Worm (Caenorhabditis elegans) whole organism, L2 larva: Measurements from ENCODE around the gene C06A12.8.
A peak's percentile ranks its signal among the peaks of the same experiment; 100 is the strongest.

Source experiments
- C34F6.9 ChIP-seq: fragments of 150-350 bp; optimal IDR thresholded peaks from 2 replicates; lab custom pipeline; 2014; ENCODE audit warnings: missing biosample characterization, missing genetic modification characterization
- F13H6.1 ChIP-seq: sonication (generic microtip); optimal IDR thresholded peaks from 2 replicates; lab custom pipeline; 2016; ENCODE audit warnings: missing genetic modification characterization, missing compliant biosample characterization
- R02D3.7 ChIP-seq: fragments of 150-350 bp; optimal IDR thresholded peaks from 2 replicates; lab custom pipeline; 2014; ENCODE audit warnings: missing biosample characterization, missing genetic modification characterization
- Y55F3AM.14 ChIP-seq: fragments of 200-800 bp; sonication (Bioruptor generic); optimal IDR thresholded peaks from 2 replicates; lab custom pipeline; 2018; ENCODE audit warnings: mild to moderate bottlenecking, missing genetic modification characterization, missing compliant biosample characterization
- ZK546.5 ChIP-seq: sonication (generic microtip); optimal IDR thresholded peaks from 2 replicates; lab custom pipeline; 2017; ENCODE audit warnings: missing biosample characterization, missing genetic modification characterization
- alr-1 ChIP-seq: fragments of 150-350 bp; optimal IDR thresholded peaks from 2 replicates; lab custom pipeline; 2014; ENCODE audit warnings: missing biosample characterization, missing genetic modification characterization
- aly-2 ChIP-seq: fragments of 150-350 bp; optimal IDR thresholded peaks from 2 replicates; lab custom pipeline; 2014; ENCODE audit warnings: missing biosample characterization, missing genetic modification characterization
- ama-1 ChIP-seq: fragments of 150-350 bp; optimal IDR thresholded peaks from 2 replicates; lab custom pipeline; 2018; ENCODE audit warnings: inconsistent platforms
- blmp-1 ChIP-seq: sonication (generic microtip); optimal IDR thresholded peaks from 2 replicates; lab custom pipeline; 2017; ENCODE audit warnings: missing genetic modification characterization, mild to moderate bottlenecking, missing compliant biosample characterization, antibody characterized with exemption, moderate library complexity; ENCODE audit not compliant: insufficient read depth
- ceh-16 ChIP-seq: fragments of 150-350 bp; optimal IDR thresholded peaks from 2 replicates; lab custom pipeline; 2014; ENCODE audit warnings: missing biosample characterization, missing genetic modification characterization
- ceh-82 ChIP-seq: fragments of 150-350 bp; optimal IDR thresholded peaks from 2 replicates; lab custom pipeline; 2014; ENCODE audit warnings: missing biosample characterization, missing genetic modification characterization
- crh-2 ChIP-seq: sonication (generic microtip); optimal IDR thresholded peaks from 2 replicates; lab custom pipeline; 2017; ENCODE audit warnings: missing biosample characterization, missing genetic modification characterization
- egl-27 ChIP-seq: sonication (generic microtip); optimal IDR thresholded peaks from 3 replicates; lab custom pipeline; 2017; ENCODE audit warnings: missing biosample characterization, missing genetic modification reagents, missing genetic modification characterization
- fos-1 ChIP-seq: fragments of 150-350 bp; optimal IDR thresholded peaks from 2 replicates; lab custom pipeline; 2014; ENCODE audit warnings: missing biosample characterization, missing genetic modification characterization
- lin-11 ChIP-seq: fragments of 150-350 bp; sonication (generic microtip); optimal IDR thresholded peaks from 2 replicates; lab custom pipeline; 2014; ENCODE audit warnings: missing biosample characterization, missing genetic modification characterization, inconsistent platforms, mixed read lengths
- lin-13 ChIP-seq: fragments of 150-350 bp; optimal IDR thresholded peaks from 2 replicates; lab custom pipeline; 2014; ENCODE audit warnings: missing biosample characterization, missing genetic modification reagents, missing genetic modification characterization
- lsy-2 ChIP-seq, 2 experiments: fragments of 150-350 bp in 1 of 2; sonication (generic microtip) in 1 of 2; optimal IDR thresholded peaks; 2 replicates each; lab custom pipeline; 2014 to 2017; ENCODE audit warnings: missing biosample characterization in 2 of 2, missing genetic modification characterization in 2 of 2
- nhr-10 ChIP-seq: sonication (generic microtip); optimal IDR thresholded peaks from 2 replicates; lab custom pipeline; 2017; ENCODE audit warnings: missing biosample characterization, missing genetic modification characterization
- nhr-11 ChIP-seq: fragments of 150-350 bp; optimal IDR thresholded peaks from 2 replicates; lab custom pipeline; 2014; ENCODE audit warnings: missing biosample characterization, missing genetic modification characterization
- nhr-12 ChIP-seq: fragments of 150-350 bp; optimal IDR thresholded peaks from 2 replicates; lab custom pipeline; 2014; ENCODE audit warnings: missing biosample characterization, missing genetic modification characterization
- nhr-129 ChIP-seq: fragments of 150-350 bp; optimal IDR thresholded peaks from 2 replicates; lab custom pipeline; 2014; ENCODE audit warnings: missing biosample characterization, missing genetic modification characterization
- nhr-21 ChIP-seq: fragments of 150-350 bp; optimal IDR thresholded peaks from 2 replicates; lab custom pipeline; 2014; ENCODE audit warnings: missing biosample characterization, missing genetic modification characterization
- nhr-237 ChIP-seq: fragments of 150-350 bp; optimal IDR thresholded peaks from 2 replicates; lab custom pipeline; 2014; ENCODE audit warnings: missing biosample characterization, missing genetic modification characterization
- nhr-25 ChIP-seq: fragments of 150-350 bp; sonication (generic microtip); optimal IDR thresholded peaks from 3 replicates; lab custom pipeline; 2014; ENCODE audit warnings: missing biosample characterization, missing genetic modification characterization
- nhr-6 ChIP-seq: fragments of 150-350 bp; optimal IDR thresholded peaks from 2 replicates; lab custom pipeline; 2014; ENCODE audit warnings: missing biosample characterization, missing genetic modification characterization
- peb-1 ChIP-seq: fragments of 150-350 bp; optimal IDR thresholded peaks from 2 replicates; lab custom pipeline; 2014; ENCODE audit warnings: missing biosample characterization, missing genetic modification characterization
- sem-4 ChIP-seq: fragments of 150-350 bp; optimal IDR thresholded peaks from 2 replicates; lab custom pipeline; 2014; ENCODE audit warnings: missing biosample characterization, missing genetic modification reagents, missing genetic modification characterization
- skn-1 ChIP-seq: sonication (generic microtip); optimal IDR thresholded peaks from 2 replicates; lab custom pipeline; 2017; ENCODE audit warnings: missing biosample characterization, missing genetic modification characterization
- sma-3 ChIP-seq: sonication (generic microtip); optimal IDR thresholded peaks from 2 replicates; lab custom pipeline; 2016; ENCODE audit warnings: missing genetic modification reagents, missing genetic modification characterization, missing compliant biosample characterization
- sma-9 ChIP-seq, 2 experiments: fragments of 150-350 bp in 1 of 2; sonication (generic microtip) in 1 of 2; optimal IDR thresholded peaks; 2 replicates each; lab custom pipeline; 2014 to 2016; ENCODE audit warnings: missing genetic modification characterization in 2 of 2, mild to moderate bottlenecking in 1 of 2, missing biosample characterization in 1 of 2, missing compliant biosample characterization in 1 of 2, missing genetic modification reagents in 1 of 2, moderate library complexity in 1 of 2
- snpc-4 ChIP-seq: fragments of 150-350 bp; optimal IDR thresholded peaks from 2 replicates; lab custom pipeline; 2014; ENCODE audit warnings: missing biosample characterization, missing genetic modification characterization
- unc-39 ChIP-seq: fragments of 150-350 bp; optimal IDR thresholded peaks from 2 replicates; lab custom pipeline; 2014; ENCODE audit warnings: missing biosample characterization, missing genetic modification characterization
- unc-55 ChIP-seq: fragments of 150-350 bp; sonication (generic microtip); optimal IDR thresholded peaks from 3 replicates; lab custom pipeline; 2014; ENCODE audit warnings: missing biosample characterization, missing genetic modification reagents, missing genetic modification characterization
- unc-62 ChIP-seq: fragments of 150-350 bp; optimal IDR thresholded peaks from 2 replicates; lab custom pipeline; 2014; ENCODE audit warnings: missing biosample characterization, missing genetic modification reagents, missing genetic modification characterization
- zag-1 ChIP-seq: fragments of 150-350 bp; optimal IDR thresholded peaks from 2 replicates; lab custom pipeline; 2014; ENCODE audit warnings: missing biosample characterization, missing genetic modification characterization
- ztf-1 ChIP-seq: fragments of 200-800 bp; sonication (Bioruptor generic); conservative IDR thresholded peaks from 2 replicates; pipeline ENCODE4 v1.3.6; 2022; ENCODE audit warnings: missing genetic modification characterization, missing compliant biosample characterization
- ztf-11 ChIP-seq: sonication (generic microtip); optimal IDR thresholded peaks from 2 replicates; lab custom pipeline; 2017; ENCODE audit warnings: missing biosample characterization, missing genetic modification characterization
- ztf-4 ChIP-seq: fragments of 150-350 bp; optimal IDR thresholded peaks from 2 replicates; lab custom pipeline; 2014; ENCODE audit warnings: missing biosample characterization, missing genetic modification characterization

Gene C06A12.8

DNA sequence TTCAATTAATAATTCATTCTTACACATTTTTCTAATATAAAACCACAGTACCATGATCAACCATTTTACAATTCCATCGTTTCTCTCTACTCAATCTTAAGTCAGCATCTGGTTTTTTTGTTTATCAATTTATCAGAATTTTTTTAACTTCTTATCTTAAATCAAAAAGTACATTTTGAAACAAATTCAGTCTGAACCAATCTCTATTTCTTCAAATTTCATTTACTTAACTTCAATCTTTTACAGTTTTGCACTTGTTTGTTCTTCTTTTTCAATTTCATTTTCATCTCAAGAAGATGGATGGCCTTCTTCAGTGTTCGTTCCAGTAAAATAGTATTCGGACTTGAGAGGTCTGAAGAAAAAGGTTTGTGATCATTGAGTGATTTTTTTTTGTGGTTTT lies 35.9 kb downstream of the C06A12.8 start, which contains the start of gene gba-3:
Gene gba-3, plus strand, starts transcription at position 301 of the 400 bp plus-strand sequence.
- peak; percentile 47 for TF ChIP-seq nhr-25 (tag; lab: Kevin White, UChicago)
- no peak for TF ChIP-seq R02D3.7 (tag; lab: Kevin White, UChicago)
- peak; percentile 8 for TF ChIP-seq sma-9 (GFP tag; optimal IDR thresholded peaks at IDR 0.05; lab: Kevin White, UChicago)
- TF ChIP-seq sma-9 (tag; optimal IDR thresholded peaks at IDR 0.05; lab: Kevin White, UChicago): no peak
- no peak for TF ChIP-seq egl-27 (tag; lab: Kevin White, UChicago)
- no peak for TF ChIP-seq ZK546.5
- no peak for TF ChIP-seq ceh-82
- peak; percentile 18 for TF ChIP-seq blmp-1 (tag; lab: Kevin White, UChicago)
- no peak for TF ChIP-seq aly-2 (tag; lab: Kevin White, UChicago)
- TF ChIP-seq nhr-12 (tag; lab: Kevin White, UChicago): no peak

- TF ChIP-seq blmp-1 (tag; lab: Kevin White, UChicago) (peak; percentile 64), ceh-16 (tag; lab: Kevin White, UChicago) (no peak), snpc-4 (tag; lab: Kevin White, UChicago) (no peak), crh-2 (tag; lab: Kevin White, UChicago) (peak; percentile 4), aly-2 (tag; lab: Kevin White, UChicago) (no peak), ztf-11 (tag; lab: Kevin White, UChicago) (no peak), alr-1 (tag; lab: Kevin White, UChicago) (no peak), sma-3 (no peak), nhr-237 (no peak), nhr-25 (tag; lab: Kevin White, UChicago) (peak; percentile 78), nhr-10 (tag; lab: Kevin White, UChicago) (no peak)
Measured at ce11 chrIV:17474047-17474446, 36.9 kb downstream of the C06A12.8 start.

DNA sequence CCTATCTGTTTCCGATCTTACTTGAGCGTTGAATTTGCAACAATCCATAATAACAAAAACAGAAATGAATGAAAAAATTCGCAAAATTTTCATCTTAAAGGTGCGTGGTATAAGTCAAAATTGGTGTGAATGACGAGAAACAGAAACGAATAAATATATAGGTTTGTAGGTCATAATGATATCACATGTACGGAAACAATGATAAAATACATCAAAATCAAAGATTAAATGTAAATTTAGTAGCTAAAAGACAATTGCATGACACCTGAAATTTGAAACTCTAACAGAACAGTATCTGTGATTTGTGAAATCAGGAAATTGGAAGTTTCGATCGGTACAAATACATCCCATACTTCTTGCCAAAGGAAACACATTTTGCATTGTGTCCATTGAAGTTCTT lies 38.1 kb downstream of the C06A12.8 start, which contains the start of gene F11E6.9:
Gene F11E6.9, minus strand, starts transcription at position 101 of the 400 bp plus-strand sequence.
- TF ChIP-seq F13H6.1 (tag; lab: Kevin White, UChicago): no peak
- no peak for TF ChIP-seq sem-4 (tag; lab: Kevin White, UChicago)
- TF ChIP-seq unc-39 (tag; lab: Kevin White, UChicago): no peak
- TF ChIP-seq crh-2 (tag; lab: Kevin White, UChicago): no peak
- TF ChIP-seq C34F6.9 (tag; lab: Kevin White, UChicago): no peak

- TF ChIP-seq lin-11 (tag; lab: Kevin White, UChicago): no peak
- TF ChIP-seq unc-55 (GFP tag; lab: Kevin White, UChicago): no peak
- TF ChIP-seq blmp-1 (tag; lab: Kevin White, UChicago): no peak
- TF ChIP-seq nhr-21 (tag; lab: Kevin White, UChicago): no peak
- no peak for TF ChIP-seq ama-1 (lab: Kevin White, UChicago)
- no peak for TF ChIP-seq sma-9 (GFP tag; optimal IDR thresholded peaks at IDR 0.05; lab: Kevin White, UChicago)
- TF ChIP-seq sma-9 (tag; optimal IDR thresholded peaks at IDR 0.05; lab: Kevin White, UChicago): no peak
- no peak for TF ChIP-seq nhr-12 (tag; lab: Kevin White, UChicago)
- no peak for TF ChIP-seq ztf-1 (GFP tag; lab: Robert Waterston, UW)
- no peak for TF ChIP-seq aly-2 (tag; lab: Kevin White, UChicago)
- TF ChIP-seq unc-62 (GFP tag; lab: Kevin White, UChicago): no peak
- TF ChIP-seq lin-13: no peak
- TF ChIP-seq nhr-11 (tag; lab: Kevin White, UChicago): no peak
- TF ChIP-seq snpc-4 (tag; lab: Kevin White, UChicago): no peak
- no peak for TF ChIP-seq ztf-11 (tag; lab: Kevin White, UChicago)
- no peak for TF ChIP-seq skn-1 (tag; lab: Kevin White, UChicago)
- no peak for TF ChIP-seq nhr-25 (tag; lab: Kevin White, UChicago)
- no peak for TF ChIP-seq zag-1
- TF ChIP-seq fos-1 (tag; lab: Kevin White, UChicago): no peak
- TF ChIP-seq R02D3.7 (tag; lab: Kevin White, UChicago): no peak
- TF ChIP-seq lsy-2 (tag; optimal IDR thresholded peaks at IDR 0.05; lab: Kevin White, UChicago): no peak
Measured at ce11 chrIV:17475743-17476142, 38.6 kb downstream of the C06A12.8 start, which contains the start of gene grl-24. Gene grl-24, minus strand, starts transcription at chrIV:17475843.

- no peak for TF ChIP-seq aly-2 (tag; lab: Kevin White, UChicago)
- TF ChIP-seq nhr-12 (tag; lab: Kevin White, UChicago): no peak
- no peak for TF ChIP-seq nhr-129 (tag; lab: Kevin White, UChicago)
- no peak for TF ChIP-seq ztf-4 (tag; lab: Kevin White, UChicago)
- TF ChIP-seq nhr-6 (tag; lab: Kevin White, UChicago): no peak
- TF ChIP-seq ama-1 (lab: Kevin White, UChicago): no peak
- no peak for TF ChIP-seq zag-1
- no peak for TF ChIP-seq peb-1 (tag; lab: Kevin White, UChicago)
- TF ChIP-seq Y55F3AM.14: no peak
Measured at ce11 chrIV:17483230-17483629, 46.1 kb downstream of the C06A12.8 start, which contains the start of gene rabr-2. Gene rabr-2, minus strand, starts transcription at chrIV:17483330.
